Fruit fly (Drosophila melanogaster) whole organism, embryonic: ENCODE results near the gene Tgt.

Experiments
- Atf6 ChIP-seq: fragments of 200-800 bp; sonication (Bioruptor generic); IDR thresholded peaks from 2 replicates; pipeline ENCODE4 v1.3.6; 2022; ENCODE audit warnings: missing biosample characterization, missing genetic modification characterization
- CG12104 ChIP-seq: fragments of 200-800 bp; sonication (Bioruptor generic); optimal IDR thresholded peaks from 3 replicates; lab custom pipeline; 2016; ENCODE audit warnings: missing biosample characterization, missing genetic modification characterization
- CG13296 ChIP-seq: fragments of 200-800 bp; sonication (Bioruptor generic); optimal IDR thresholded peaks from 3 replicates; lab custom pipeline; 2018; ENCODE audit warnings: missing biosample characterization, mild to moderate bottlenecking, missing genetic modification characterization
- CG15514 ChIP-seq: fragments of 200-800 bp; sonication (Bioruptor generic); optimal IDR thresholded peaks from 3 replicates; lab custom pipeline; 2017; ENCODE audit warnings: missing biosample characterization, missing genetic modification characterization, mild to moderate bottlenecking, moderate library complexity, missing genetic modification reagents
- CG17359 ChIP-seq: fragments of 200-800 bp; sonication (Bioruptor generic); optimal IDR thresholded peaks from 3 replicates; lab custom pipeline; 2018; ENCODE audit warnings: missing biosample characterization, mild to moderate bottlenecking, missing genetic modification characterization, moderate library complexity
- CG17802 ChIP-seq: fragments of 200-800 bp; sonication (Bioruptor generic); optimal IDR thresholded peaks from 2 replicates; lab custom pipeline; 2018; ENCODE audit warnings: missing biosample characterization, mild to moderate bottlenecking, missing genetic modification characterization, moderate library complexity
- CG1792 ChIP-seq: fragments of 200-800 bp; sonication (Bioruptor generic); optimal IDR thresholded peaks from 2 replicates; lab custom pipeline; 2016; ENCODE audit warnings: missing biosample characterization, missing genetic modification characterization
- CG18262 ChIP-seq: fragments of 200-800 bp; optimal IDR thresholded peaks from 3 replicates; lab custom pipeline; 2019; ENCODE audit warnings: missing biosample characterization, mild to moderate bottlenecking, missing genetic modification characterization, moderate library complexity
- CG2678 ChIP-seq: fragments of 200-800 bp; sonication (Bioruptor generic); optimal IDR thresholded peaks from 3 replicates; lab custom pipeline; 2019; ENCODE audit warnings: missing biosample characterization, mild to moderate bottlenecking, missing genetic modification characterization, moderate library complexity
- CG30020 ChIP-seq: fragments of 200-800 bp; optimal IDR thresholded peaks from 2 replicates; lab custom pipeline; 2019; ENCODE audit warnings: missing biosample characterization, mild to moderate bottlenecking, missing genetic modification characterization, moderate library complexity
- CG4820 ChIP-seq: fragments of 200-800 bp; sonication (Bioruptor generic); optimal IDR thresholded peaks from 3 replicates; lab custom pipeline; 2016; ENCODE audit warnings: missing biosample characterization, missing genetic modification characterization
- CG6791 ChIP-seq: fragments of 200-800 bp; sonication (Bioruptor generic); IDR thresholded peaks from 3 replicates; pipeline ENCODE4 v1.3.6; 2022; ENCODE audit warnings: missing biosample characterization, missing genetic modification characterization; ENCODE audit not compliant: partially characterized antibody
- CG7928 ChIP-seq: fragments of 200-800 bp; sonication (Bioruptor generic); optimal IDR thresholded peaks from 2 replicates; lab custom pipeline; 2017; ENCODE audit warnings: missing biosample characterization, mild to moderate bottlenecking, missing genetic modification characterization
- CG9876 ChIP-seq: fragments of 200-800 bp; sonication (Bioruptor generic); optimal IDR thresholded peaks from 2 replicates; lab custom pipeline; 2016; ENCODE audit warnings: missing biosample characterization, missing genetic modification characterization
- CHES-1-like ChIP-seq: fragments of 200-800 bp; sonication (Bioruptor generic); optimal IDR thresholded peaks from 2 replicates; lab custom pipeline; 2016; ENCODE audit warnings: missing biosample characterization, missing genetic modification characterization
- CTCF ChIP-seq: fragments of 200-800 bp; sonication (Bioruptor generic); optimal IDR thresholded peaks from 2 replicates; lab custom pipeline; 2017; ENCODE audit warnings: missing biosample characterization, mild to moderate bottlenecking, missing genetic modification characterization, moderate library complexity
- CoRest ChIP-seq: fragments of 200-800 bp; sonication (Bioruptor generic); optimal IDR thresholded peaks from 3 replicates; lab custom pipeline; 2018; ENCODE audit warnings: missing biosample characterization, mild to moderate bottlenecking, missing genetic modification characterization, moderate library complexity
- Dbx ChIP-seq: fragments of 200-800 bp; sonication (Bioruptor generic); IDR thresholded peaks from 3 replicates; pipeline ENCODE4 v1.3.6; 2022; ENCODE audit warnings: missing biosample characterization, missing genetic modification characterization
- Dll ChIP-seq: fragments of 200-800 bp; sonication (Bioruptor generic); IDR thresholded peaks from 4 replicates; pipeline ENCODE4 v1.3.6; 2022; ENCODE audit warnings: missing biosample characterization, missing genetic modification characterization; ENCODE audit not compliant: partially characterized antibody
- E2f1 ChIP-seq: fragments of 200-800 bp; sonication (Bioruptor generic); IDR thresholded peaks from 2 replicates; pipeline ENCODE4 v1.3.6; 2022; ENCODE audit warnings: missing biosample characterization, missing genetic modification characterization
- Ets97D ChIP-seq: fragments of 200-800 bp; sonication (Bioruptor generic); optimal IDR thresholded peaks from 3 replicates; lab custom pipeline; 2016; ENCODE audit warnings: missing biosample characterization, missing genetic modification characterization
- Fer1 ChIP-seq: fragments of 200-800 bp; sonication (Bioruptor generic); optimal IDR thresholded peaks from 2 replicates; lab custom pipeline; 2017; ENCODE audit warnings: missing biosample characterization, mild to moderate bottlenecking, missing genetic modification characterization
- HHEX ChIP-seq: fragments of 200-800 bp; sonication (Bioruptor generic); optimal IDR thresholded peaks from 3 replicates; lab custom pipeline; 2017; ENCODE audit warnings: missing biosample characterization, mild to moderate bottlenecking, missing genetic modification characterization, missing genetic modification reagents
- HLH54F ChIP-seq: fragments of 200-800 bp; sonication (Bioruptor generic); optimal IDR thresholded peaks from 3 replicates; lab custom pipeline; 2016; ENCODE audit warnings: missing biosample characterization, missing genetic modification characterization
- Hmx ChIP-seq: fragments of 200-800 bp; sonication (Bioruptor generic); optimal IDR thresholded peaks from 2 replicates; lab custom pipeline; 2016; ENCODE audit warnings: missing biosample characterization, missing genetic modification characterization
- Hr3 ChIP-seq: fragments of 200-800 bp; sonication (Bioruptor generic); optimal IDR thresholded peaks from 3 replicates; lab custom pipeline; 2016; ENCODE audit warnings: missing biosample characterization, missing genetic modification characterization
- Hr78 ChIP-seq, 2 experiments: fragments of 200-800 bp in 1 of 2; fragments of >200 bp in 1 of 2; sonication (Bioruptor generic) in 1 of 2; optimal IDR thresholded peaks; 2 replicates each; lab custom pipeline; 2017 to 2019; ENCODE audit warnings: missing biosample characterization in 2 of 2, missing genetic modification characterization in 2 of 2, mild to moderate bottlenecking in 1 of 2, moderate library complexity in 1 of 2
- MBD-R2 ChIP-seq: fragments of 200-800 bp; sonication (Bioruptor generic); IDR thresholded peaks from 2 replicates; pipeline ENCODE4 v1.3.6; 2022; ENCODE audit warnings: missing biosample characterization, missing genetic modification characterization
- Mad ChIP-seq: fragments of 200-800 bp; sonication (Bioruptor generic); optimal IDR thresholded peaks from 2 replicates; lab custom pipeline; 2016; ENCODE audit warnings: missing biosample characterization, missing genetic modification characterization
- NC2β ChIP-seq: fragments of 200-800 bp; sonication (Bioruptor generic); optimal IDR thresholded peaks from 2 replicates; lab custom pipeline; 2016; ENCODE audit warnings: missing biosample characterization, missing genetic modification characterization
- NFAT ChIP-seq: fragments of 200-800 bp; sonication (Bioruptor generic); IDR thresholded peaks from 2 replicates; pipeline ENCODE4 v1.3.6; 2022; ENCODE audit warnings: missing biosample characterization, missing genetic modification characterization
- Nf-YB ChIP-seq: fragments of 200-800 bp; sonication (Bioruptor generic); optimal IDR thresholded peaks from 3 replicates; lab custom pipeline; 2019; ENCODE audit warnings: missing biosample characterization, mild to moderate bottlenecking, missing genetic modification characterization, moderate library complexity
- Side ChIP-seq: fragments of 200-800 bp; sonication (Bioruptor generic); optimal IDR thresholded peaks from 2 replicates; lab custom pipeline; 2016; ENCODE audit warnings: missing biosample characterization, missing genetic modification characterization
- Sox102F ChIP-seq: fragments of 200-800 bp; sonication (Bioruptor generic); optimal IDR thresholded peaks from 2 replicates; lab custom pipeline; 2018; ENCODE audit warnings: missing biosample characterization, mild to moderate bottlenecking, missing genetic modification characterization, moderate library complexity
- ci ChIP-seq: fragments of 200-800 bp; sonication (Bioruptor generic); IDR thresholded peaks from 3 replicates; pipeline ENCODE4 v1.3.6; 2022; ENCODE audit warnings: missing biosample characterization, missing genetic modification characterization
- emc ChIP-seq: fragments of 200-800 bp; sonication (Bioruptor generic); optimal IDR thresholded peaks from 2 replicates; lab custom pipeline; 2016; ENCODE audit warnings: missing biosample characterization, missing genetic modification characterization
- fd3F ChIP-seq: fragments of 200-800 bp; sonication (Bioruptor generic); optimal IDR thresholded peaks from 2 replicates; lab custom pipeline; 2018; ENCODE audit warnings: missing biosample characterization, mild to moderate bottlenecking, missing genetic modification characterization, moderate library complexity
- fd96Cb ChIP-seq: fragments of 200-800 bp; sonication (Bioruptor generic); optimal IDR thresholded peaks from 2 replicates; lab custom pipeline; 2018; ENCODE audit warnings: missing biosample characterization, mild to moderate bottlenecking, missing genetic modification characterization, moderate library complexity
- gro ChIP-seq: fragments of 200-800 bp; sonication (Bioruptor generic); optimal IDR thresholded peaks from 2 replicates; lab custom pipeline; 2016; ENCODE audit warnings: missing biosample characterization, missing genetic modification characterization
- her ChIP-seq: fragments of 200-800 bp; sonication (Bioruptor generic); optimal IDR thresholded peaks from 2 replicates; lab custom pipeline; 2016; ENCODE audit warnings: missing biosample characterization, missing genetic modification characterization
- lmd ChIP-seq: fragments of 200-800 bp; sonication (Bioruptor generic); IDR thresholded peaks from 2 replicates; pipeline ENCODE4 v1.3.6; 2022; ENCODE audit warnings: missing biosample characterization, missing genetic modification characterization
- nau ChIP-seq: fragments of 200-800 bp; sonication (Bioruptor generic); optimal IDR thresholded peaks from 3 replicates; lab custom pipeline; 2017; ENCODE audit warnings: missing biosample characterization, mild to moderate bottlenecking, missing genetic modification characterization, missing genetic modification reagents
- org-1 ChIP-seq: fragments of 200-800 bp; sonication (Bioruptor generic); optimal IDR thresholded peaks from 2 replicates; lab custom pipeline; 2017; ENCODE audit warnings: missing biosample characterization, missing genetic modification characterization
- pfk ChIP-seq: fragments of 200-800 bp; sonication (Bioruptor generic); optimal IDR thresholded peaks from 2 replicates; lab custom pipeline; 2018; ENCODE audit warnings: missing biosample characterization, mild to moderate bottlenecking, missing genetic modification characterization, moderate library complexity
- phol ChIP-seq: fragments of 200-800 bp; sonication (Bioruptor generic); optimal IDR thresholded peaks from 3 replicates; lab custom pipeline; 2018; ENCODE audit warnings: missing biosample characterization, mild to moderate bottlenecking, missing genetic modification characterization, moderate library complexity
- psq ChIP-seq: fragments of 200-800 bp; sonication (Bioruptor generic); optimal IDR thresholded peaks from 2 replicates; lab custom pipeline; 2017; ENCODE audit warnings: missing biosample characterization, missing genetic modification characterization
- ro ChIP-seq: fragments of 200-800 bp; sonication (Bioruptor generic); IDR thresholded peaks from 2 replicates; pipeline ENCODE4 v1.3.6; 2022; ENCODE audit warnings: missing biosample characterization, missing genetic modification characterization
- tap ChIP-seq: fragments of 200-800 bp; optimal IDR thresholded peaks from 3 replicates; lab custom pipeline; 2019; ENCODE audit warnings: missing biosample characterization, mild to moderate bottlenecking, missing genetic modification characterization, moderate library complexity
- tna ChIP-seq: fragments of 200-800 bp; sonication (Bioruptor generic); IDR thresholded peaks from 2 replicates; pipeline ENCODE4 v1.3.6; 2022; ENCODE audit warnings: missing biosample characterization, missing genetic modification characterization; ENCODE audit not compliant: partially characterized antibody
- wor ChIP-seq: fragments of 200-800 bp; sonication (Bioruptor generic); IDR thresholded peaks from 2 replicates; pipeline ENCODE4 v1.3.6; 2022; ENCODE audit warnings: missing biosample characterization, missing genetic modification characterization

Gene Tgt

DNA sequence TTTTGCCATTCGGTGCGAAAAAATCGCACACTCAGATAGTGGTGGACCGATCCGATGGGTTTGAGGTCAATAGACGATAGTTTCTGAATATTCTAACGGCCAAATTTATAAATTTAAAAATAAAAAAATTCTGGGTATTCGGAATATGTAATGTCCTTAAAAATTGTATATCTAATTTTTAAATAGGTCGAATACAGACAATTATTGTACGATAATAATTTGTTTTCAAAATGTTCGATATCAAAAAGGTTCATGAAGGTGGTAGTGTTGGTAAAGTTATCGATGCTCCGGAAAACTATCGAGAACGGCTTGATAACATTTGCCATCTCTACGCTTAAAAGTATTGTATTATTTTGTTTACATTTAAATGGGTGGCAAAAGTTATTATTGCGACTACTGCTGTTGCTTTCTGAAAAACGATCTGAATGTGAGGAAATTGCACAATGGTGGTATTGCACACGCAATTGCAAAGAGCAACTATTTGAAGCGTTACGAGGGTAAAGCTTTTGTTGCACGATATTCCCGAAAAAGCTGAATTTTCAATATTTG is 13.9 kb upstream of the Tgt start, which contains the start of the genes CG31922 and Plap:
Gene CG31922 (plus strand): TSS at position 315 of the 549 bp plus-strand sequence.
Gene Plap (minus strand): TSS at position 499 of the 549 bp plus-strand sequence.
- TF ChIP-seq NFAT (0 out of 2 replicates have a peak, but pooled peaks have one; percentile 30), CG6791 (GFP tag; lab: Robert Waterston, UW) (peak; percentile 77; the same call in 2 of the 3 replicates), Sox102F (GFP tag; lab: Kevin White, UChicago) (no peak), Hr78 (GFP tag; optimal IDR thresholded peaks at IDR 0.05; lab: Kevin White, UChicago) (peak in 1 of 2 experiments; percentile 75), HHEX (GFP tag; lab: Kevin White, UChicago) (peak; percentile 3), ci (no peak), CG17359 (peak; percentile 40), emc (GFP tag; lab: Kevin White, UChicago) (peak; percentile 29), CG18262 (tag; lab: Kevin White, UChicago) (peak; percentile 69), CG15514 (GFP tag; lab: Kevin White, UChicago) (peak; percentile 83), Dll (peak; percentile 96), Atf6 (GFP tag; lab: Robert Waterston, UW) (peak; percentile 60; the same call in 1 of the 2 replicates), HLH54F (GFP tag; lab: Kevin White, UChicago) (peak; percentile 75), Hr3 (peak; percentile 86), tap (no peak), Dbx (peak; percentile 76; the same call in 2 of the 3 replicates), Side (GFP tag; lab: Kevin White, UChicago) (peak; percentile 58), Mad (GFP tag; lab: Kevin White, UChicago) (peak; percentile 70), CG7928 (GFP tag; lab: Kevin White, UChicago) (peak; percentile 39), NC2β (GFP tag; lab: Kevin White, UChicago) (peak; percentile 48), CG9876 (GFP tag; lab: Kevin White, UChicago) (peak; percentile 14), gro (GFP tag; lab: Kevin White, UChicago) (peak; percentile 31), MBD-R2 (GFP tag; lab: Robert Waterston, UW) (peak; percentile 78), CoRest (tag; lab: Kevin White, UChicago) (peak; percentile 87), Ets97D (GFP tag; lab: Kevin White, UChicago) (peak; percentile 75), wor (GFP tag; lab: Robert Waterston, UW) (no peak), Hmx (GFP tag; lab: Kevin White, UChicago) (peak; percentile 46), CG4820 (GFP tag; lab: Kevin White, UChicago) (peak; percentile 56), CG1792 (GFP tag; lab: Kevin White, UChicago) (peak; percentile 39), nau (GFP tag; lab: Kevin White, UChicago) (no peak), her (GFP tag; lab: Kevin White, UChicago) (peak; percentile 9), psq (GFP tag; lab: Kevin White, UChicago) (peak; percentile 16), E2f1 (GFP tag; lab: Robert Waterston, UW) (no peak), CG12104 (GFP tag; lab: Kevin White, UChicago) (peak; percentile 56), CTCF (no peak), CHES-1-like (peak; percentile 56), ro (no peak), pfk (no peak), phol (tag; lab: Kevin White, UChicago) (peak; percentile 79), CG2678 (tag; lab: Kevin White, UChicago) (no peak), CG30020 (tag; lab: Kevin White, UChicago) (peak; percentile 68), Nf-YB (GFP tag; lab: Kevin White, UChicago) (peak; percentile 29), lmd (GFP tag; lab: Robert Waterston, UW) (peak; percentile 43; the same call in 1 of the 2 replicates), fd96Cb (tag; lab: Kevin White, UChicago) (peak; percentile 32), Fer1 (GFP tag; lab: Kevin White, UChicago) (peak; percentile 70), fd3F (peak; percentile 57), tna (GFP tag; lab: Robert Waterston, UW) (peak; percentile 38; the same call in 1 of the 2 replicates), CG13296 (GFP tag; lab: Kevin White, UChicago) (peak; percentile 49), org-1 (GFP tag; lab: Kevin White, UChicago) (no peak), CG17802 (no peak)
